Fruit fly (Drosophila melanogaster) whole organism, prepupa: ENCODE data around the gene Alp11.

Experiments
- CG10631 ChIP-seq: fragments of 200-800 bp; sonication (Bioruptor generic); optimal IDR thresholded peaks from 2 replicates; lab custom pipeline; 2016; ENCODE audit warnings: missing biosample characterization, missing genetic modification characterization
- CG10669 ChIP-seq: fragments of 200-800 bp; sonication (Bioruptor generic); optimal IDR thresholded peaks from 3 replicates; lab custom pipeline; 2018; ENCODE audit warnings: missing biosample characterization, mild to moderate bottlenecking, missing genetic modification characterization, moderate library complexity
- CG11902 ChIP-seq: fragments of 200-800 bp; sonication (Bioruptor generic); optimal IDR thresholded peaks from 3 replicates; lab custom pipeline; 2016; ENCODE audit warnings: missing biosample characterization, missing genetic modification characterization
- CG15336 ChIP-seq: fragments of 200-800 bp; sonication (Bioruptor generic); IDR thresholded peaks from 2 replicates; pipeline ENCODE4 v1.3.6; 2022; ENCODE audit warnings: missing biosample characterization, missing genetic modification characterization
- CG16779 ChIP-seq: fragments of 200-800 bp; sonication (Bioruptor generic); optimal IDR thresholded peaks from 3 replicates; lab custom pipeline; 2017; ENCODE audit warnings: missing biosample characterization, mild to moderate bottlenecking, missing genetic modification characterization
- CG3032 ChIP-seq: fragments of 200-800 bp; optimal IDR thresholded peaks from 2 replicates; lab custom pipeline; 2019; ENCODE audit warnings: missing biosample characterization, mild to moderate bottlenecking, missing genetic modification characterization, moderate library complexity
- CG31627 ChIP-seq: fragments of 200-800 bp; sonication (Bioruptor generic); optimal IDR thresholded peaks from 3 replicates; lab custom pipeline; 2016; ENCODE audit warnings: missing biosample characterization, missing genetic modification characterization
- CG32006 ChIP-seq: fragments of 200-800 bp; sonication (Bioruptor generic); optimal IDR thresholded peaks from 3 replicates; lab custom pipeline; 2017; ENCODE audit warnings: missing biosample characterization, mild to moderate bottlenecking, missing genetic modification characterization
- CG3919 ChIP-seq: fragments of 200-800 bp; sonication (Bioruptor generic); optimal IDR thresholded peaks from 3 replicates; lab custom pipeline; 2016; ENCODE audit warnings: missing biosample characterization, missing genetic modification characterization
- CG4318 ChIP-seq: fragments of 200-800 bp; sonication (Bioruptor generic); optimal IDR thresholded peaks from 3 replicates; lab custom pipeline; 2017; ENCODE audit warnings: missing biosample characterization, mild to moderate bottlenecking, missing genetic modification characterization
- CG6792 ChIP-seq: fragments of 200-800 bp; sonication (Bioruptor generic); optimal IDR thresholded peaks from 3 replicates; lab custom pipeline; 2016; ENCODE audit warnings: missing biosample characterization, missing genetic modification characterization
- CG6808 ChIP-seq: fragments of 200-800 bp; sonication (Bioruptor generic); optimal IDR thresholded peaks from 3 replicates; lab custom pipeline; 2017; ENCODE audit warnings: missing biosample characterization, missing genetic modification characterization, mild to moderate bottlenecking, moderate library complexity, missing genetic modification reagents
- CG6854 ChIP-seq: fragments of 200-800 bp; sonication (Bioruptor generic); optimal IDR thresholded peaks from 2 replicates; lab custom pipeline; 2017; ENCODE audit warnings: missing biosample characterization, mild to moderate bottlenecking, missing genetic modification characterization
- CG7368 ChIP-seq: fragments of 200-800 bp; sonication (Bioruptor generic); optimal IDR thresholded peaks from 3 replicates; lab custom pipeline; 2016; ENCODE audit warnings: missing biosample characterization, missing genetic modification characterization
- CG8119 ChIP-seq: fragments of 200-800 bp; sonication (Bioruptor generic); IDR thresholded peaks from 3 replicates; pipeline ENCODE4 v1.3.6; 2022; ENCODE audit warnings: missing biosample characterization, missing genetic modification characterization
- CG9139 ChIP-seq: fragments of 200-800 bp; sonication (Bioruptor generic); optimal IDR thresholded peaks from 3 replicates; lab custom pipeline; 2017; ENCODE audit warnings: missing biosample characterization, mild to moderate bottlenecking, missing genetic modification characterization
- Eip75B ChIP-seq: fragments of 200-800 bp; sonication (Bioruptor generic); optimal IDR thresholded peaks from 3 replicates; lab custom pipeline; 2016; ENCODE audit warnings: missing biosample characterization, missing genetic modification characterization
- Eip78C ChIP-seq: fragments of 200-800 bp; sonication (Bioruptor generic); peaks from one replicate; lab custom pipeline; 2016; ENCODE audit warnings: missing biosample characterization, missing genetic modification characterization
- Ets21C ChIP-seq: fragments of 200-800 bp; sonication (Bioruptor generic); optimal IDR thresholded peaks from 3 replicates; lab custom pipeline; 2016; ENCODE audit warnings: missing biosample characterization, missing genetic modification characterization
- Ets96B ChIP-seq: fragments of 200-800 bp; optimal IDR thresholded peaks from 2 replicates; lab custom pipeline; 2019; ENCODE audit warnings: missing biosample characterization, mild to moderate bottlenecking, missing genetic modification characterization, moderate library complexity
- Gug ChIP-seq: fragments of 200-800 bp; sonication (Bioruptor generic); IDR thresholded peaks from 2 replicates; pipeline ENCODE4 v1.3.6; 2022; ENCODE audit warnings: missing biosample characterization, missing genetic modification characterization
- Hr38 ChIP-seq: sonication (Bioruptor generic); optimal IDR thresholded peaks from 2 replicates; lab custom pipeline; 2016; ENCODE audit warnings: missing biosample characterization, missing genetic modification characterization
- Hr39 ChIP-seq: fragments of 200-800 bp; sonication (Bioruptor generic); optimal IDR thresholded peaks from 2 replicates; lab custom pipeline; 2016; ENCODE audit warnings: missing biosample characterization, missing genetic modification characterization
- Lpt ChIP-seq: fragments of 200-800 bp; sonication (Bioruptor generic); optimal IDR thresholded peaks from 3 replicates; lab custom pipeline; 2016; ENCODE audit warnings: missing biosample characterization, missing genetic modification characterization
- Met ChIP-seq: fragments of 200-800 bp; sonication (Bioruptor generic); optimal IDR thresholded peaks from 3 replicates; lab custom pipeline; 2016; ENCODE audit warnings: missing biosample characterization, missing genetic modification characterization
- OdsH ChIP-seq: fragments of 200-800 bp; sonication (Bioruptor generic); optimal IDR thresholded peaks from 3 replicates; lab custom pipeline; 2016; ENCODE audit warnings: missing biosample characterization, missing genetic modification characterization
- Smox ChIP-seq: fragments of 200-800 bp; sonication (Bioruptor generic); optimal IDR thresholded peaks from 3 replicates; lab custom pipeline; 2016; ENCODE audit warnings: missing biosample characterization, missing genetic modification characterization
- Sox102F ChIP-seq: fragments of 200-800 bp; sonication (Bioruptor generic); optimal IDR thresholded peaks from 2 replicates; lab custom pipeline; 2016; ENCODE audit warnings: missing biosample characterization, mild to moderate bottlenecking, missing genetic modification characterization
- Sox15 ChIP-seq: fragments of 200-800 bp; sonication (Bioruptor generic); optimal IDR thresholded peaks from 3 replicates; lab custom pipeline; 2016; ENCODE audit warnings: missing biosample characterization, missing genetic modification characterization
- achi ChIP-seq: fragments of 200-800 bp; sonication (Bioruptor generic); optimal IDR thresholded peaks from 3 replicates; lab custom pipeline; 2016; ENCODE audit warnings: missing biosample characterization, missing genetic modification characterization
- acj6 ChIP-seq: fragments of 200-800 bp; sonication (Bioruptor generic); optimal IDR thresholded peaks from 3 replicates; lab custom pipeline; 2016; ENCODE audit warnings: missing biosample characterization, missing genetic modification characterization
- cyc ChIP-seq: fragments of 200-800 bp; sonication (Bioruptor generic); optimal IDR thresholded peaks from 3 replicates; lab custom pipeline; 2016; ENCODE audit warnings: missing biosample characterization, missing genetic modification characterization
- dac ChIP-seq: fragments of 200-800 bp; sonication (Bioruptor generic); optimal IDR thresholded peaks from 2 replicates; lab custom pipeline; 2017; ENCODE audit warnings: missing biosample characterization, mild to moderate bottlenecking, missing genetic modification characterization
- dsx ChIP-seq: fragments of 200-800 bp; optimal IDR thresholded peaks from 3 replicates; lab custom pipeline; 2019; ENCODE audit warnings: missing biosample characterization, mild to moderate bottlenecking, missing genetic modification characterization, moderate library complexity; ENCODE audit not compliant: poor library complexity, severe bottlenecking
- eg ChIP-seq: fragments of 200-800 bp; sonication (Bioruptor generic); IDR thresholded peaks from 3 replicates; pipeline ENCODE4 v1.3.6; 2022; ENCODE audit warnings: missing biosample characterization, missing genetic modification characterization
- esn ChIP-seq: fragments of 200-800 bp; sonication (Bioruptor generic); optimal IDR thresholded peaks from 2 replicates; lab custom pipeline; 2016; ENCODE audit warnings: missing biosample characterization, mild to moderate bottlenecking, missing genetic modification characterization, moderate library complexity
- fd59A ChIP-seq: fragments of 200-800 bp; sonication (Bioruptor generic); optimal IDR thresholded peaks from 2 replicates; lab custom pipeline; 2017; ENCODE audit warnings: missing biosample characterization, mild to moderate bottlenecking, missing genetic modification characterization, missing genetic modification reagents
- fd85E ChIP-seq: fragments of 200-800 bp; sonication (Bioruptor generic); optimal IDR thresholded peaks from 3 replicates; lab custom pipeline; 2016; ENCODE audit warnings: missing biosample characterization, missing genetic modification characterization
- fkh ChIP-seq: fragments of 200-800 bp; sonication (Bioruptor generic); optimal IDR thresholded peaks from 3 replicates; lab custom pipeline; 2017; ENCODE audit warnings: missing biosample characterization, mild to moderate bottlenecking, missing genetic modification characterization, moderate library complexity
- net ChIP-seq: fragments of 200-800 bp; sonication (Bioruptor generic); optimal IDR thresholded peaks from 3 replicates; lab custom pipeline; 2016; ENCODE audit warnings: missing biosample characterization, missing genetic modification characterization
- pdm3 ChIP-seq: fragments of 200-800 bp; sonication (Bioruptor generic); optimal IDR thresholded peaks from 3 replicates; lab custom pipeline; 2016; ENCODE audit warnings: missing biosample characterization, missing genetic modification characterization
- salr ChIP-seq, 2 experiments: fragments of 200-800 bp; sonication (Bioruptor generic); optimal IDR thresholded peaks; 3 replicates each; lab custom pipeline; 2016 to 2018; ENCODE audit warnings: missing biosample characterization in 2 of 2, missing genetic modification characterization in 2 of 2, mild to moderate bottlenecking in 1 of 2
- ss ChIP-seq, 2 experiments: fragments of 200-800 bp; sonication (Bioruptor generic); optimal IDR thresholded peaks; 2 replicates in 1 of 2; 3 replicates in 1 of 2; lab custom pipeline; 2017 to 2018; ENCODE audit warnings: mild to moderate bottlenecking in 2 of 2, missing biosample characterization in 2 of 2, missing genetic modification characterization in 2 of 2, moderate library complexity in 1 of 2
- svp ChIP-seq: fragments of 200-800 bp; sonication (Bioruptor generic); peaks from one replicate; lab custom pipeline; 2016; ENCODE audit warnings: missing biosample characterization, missing genetic modification characterization

Alp11 gene

DNA sequence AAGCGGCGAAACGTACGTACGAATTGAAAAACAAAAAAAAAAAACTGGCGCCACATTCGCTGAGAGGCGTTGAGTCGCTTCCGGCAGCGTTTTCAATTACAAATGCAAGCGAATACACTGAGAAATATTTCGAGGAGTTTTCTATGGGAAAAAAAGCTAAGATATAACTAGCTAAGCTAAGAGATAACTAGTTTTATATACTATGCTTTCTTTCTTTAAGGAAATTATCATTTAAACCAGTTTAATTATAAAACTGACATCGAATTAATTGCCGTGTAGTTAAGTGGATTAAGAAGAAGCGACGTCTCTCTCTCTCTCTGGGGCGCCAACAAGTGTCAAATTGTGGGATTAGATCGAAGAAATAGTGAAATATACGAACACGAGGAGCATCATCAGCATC lies 27.9 kb downstream of the Alp11 start (continued):
- peak; percentile 72 for TF ChIP-seq Eip78C
- peak; percentile 47 for TF ChIP-seq Ets96B (tag; lab: Kevin White, UChicago)
- peak; percentile 4 for TF ChIP-seq dac (GFP tag; lab: Kevin White, UChicago)
- no peak for TF ChIP-seq Sox15 (GFP tag; lab: Kevin White, UChicago)
- TF ChIP-seq Lpt (GFP tag; lab: Kevin White, UChicago), result peak; percentile 61
- no peak for TF ChIP-seq ss (GFP tag; optimal IDR thresholded peaks at IDR 0.05; lab: Kevin White, UChicago)
- peak; percentile 53 for TF ChIP-seq CG10631 (GFP tag; lab: Kevin White, UChicago)
- TF ChIP-seq CG11902, result no peak
- TF ChIP-seq Eip75B, result peak; percentile 31
- peak; percentile 66 for TF ChIP-seq pdm3 (GFP tag; lab: Kevin White, UChicago)
- peak; percentile 71 for TF ChIP-seq CG32006 (GFP tag; lab: Kevin White, UChicago)
- TF ChIP-seq acj6 (GFP tag; lab: Kevin White, UChicago), result peak; percentile 49
- peak; percentile 69 for TF ChIP-seq CG31627 (GFP tag; lab: Kevin White, UChicago)
- TF ChIP-seq CG8119 (GFP tag; lab: Robert Waterston, UW), result peak; percentile 69
- no peak for TF ChIP-seq CG3032 (tag; lab: Kevin White, UChicago)
- peak; percentile 47 for TF ChIP-seq net (GFP tag; lab: Kevin White, UChicago)
- peak; percentile 60 for TF ChIP-seq Hr39
- peak; percentile 66 for TF ChIP-seq svp (GFP tag; lab: Kevin White, UChicago)
- TF ChIP-seq eg (GFP tag; lab: Robert Waterston, UW), result peak; percentile 76

DNA sequence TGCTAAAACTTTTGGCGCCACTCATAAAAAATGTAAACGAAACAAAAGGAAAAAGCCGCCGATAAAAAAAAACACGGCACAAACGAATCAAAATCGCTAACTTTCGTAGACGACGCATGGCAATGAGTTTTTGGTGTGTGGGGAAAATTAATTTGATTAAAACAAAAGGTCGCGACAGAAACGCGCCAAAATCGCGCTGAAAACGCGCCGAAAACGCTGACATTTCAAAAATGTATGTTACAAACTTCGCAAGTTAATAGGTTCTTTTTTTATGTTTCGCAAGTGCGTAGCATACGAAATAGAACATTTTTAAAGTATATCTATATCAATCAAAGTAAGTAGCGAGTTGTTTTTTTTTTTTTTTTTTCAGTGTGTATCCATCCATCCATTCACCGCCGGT lies 28.5 kb downstream of the Alp11 start:
- TF ChIP-seq svp (GFP tag; lab: Kevin White, UChicago), result peak; percentile 22
- no peak for TF ChIP-seq CG10631 (GFP tag; lab: Kevin White, UChicago)

dm6 chrX:15616532-15616931 lies 29.0 kb downstream of the Alp11 start:
- TF ChIP-seq CG31627 (GFP tag; lab: Kevin White, UChicago) (no peak), CG10669 (no peak), Eip78C (no peak), CG6808 (GFP tag; lab: Kevin White, UChicago) (no peak), CG9139 (GFP tag; lab: Kevin White, UChicago) (no peak), Ets21C (GFP tag; lab: Kevin White, UChicago) (no peak), fd59A (no peak), pdm3 (GFP tag; lab: Kevin White, UChicago) (no peak), dsx (no peak), CG4318 (GFP tag; lab: Kevin White, UChicago) (no peak), acj6 (GFP tag; lab: Kevin White, UChicago) (no peak), Smox (GFP tag; lab: Kevin White, UChicago) (no peak), CG7368 (GFP tag; lab: Kevin White, UChicago) (no peak), cyc (GFP tag; lab: Kevin White, UChicago) (no peak), CG6854 (GFP tag; lab: Kevin White, UChicago) (no peak), ss (GFP tag; optimal IDR thresholded peaks at IDR 0.05; lab: Kevin White, UChicago) (no peak), CG6792 (GFP tag; lab: Kevin White, UChicago) (no peak), net (GFP tag; lab: Kevin White, UChicago) (no peak), CG32006 (GFP tag; lab: Kevin White, UChicago) (no peak), Met (GFP tag; lab: Kevin White, UChicago) (no peak)

- peak; percentile 44 for TF ChIP-seq Sox102F (GFP tag; lab: Kevin White, UChicago)
- peak; percentile 69 for TF ChIP-seq achi (GFP tag; lab: Kevin White, UChicago)
- TF ChIP-seq CG15336 (GFP tag; lab: Robert Waterston, UW), result peak; percentile 80
- TF ChIP-seq acj6 (GFP tag; lab: Kevin White, UChicago), result peak; percentile 42
- peak; percentile 88 for TF ChIP-seq eg (GFP tag; lab: Robert Waterston, UW)
- peak; percentile 18 for TF ChIP-seq fd59A
- TF ChIP-seq Lpt (GFP tag; lab: Kevin White, UChicago), result peak; percentile 6
- peak; percentile 47 for TF ChIP-seq CG3919 (GFP tag; lab: Kevin White, UChicago)
- peak; percentile 65 for TF ChIP-seq svp (GFP tag; lab: Kevin White, UChicago)
- TF ChIP-seq dac (GFP tag; lab: Kevin White, UChicago), result peak; percentile 24
- TF ChIP-seq CG9139 (GFP tag; lab: Kevin White, UChicago), result no peak
- TF ChIP-seq net (GFP tag; lab: Kevin White, UChicago), result peak; percentile 45
- TF ChIP-seq dsx, result no peak
- no peak for TF ChIP-seq CG3032 (tag; lab: Kevin White, UChicago)
- TF ChIP-seq salr (GFP tag; optimal IDR thresholded peaks at IDR 0.05; lab: Kevin White, UChicago), result no peak
- no peak for TF ChIP-seq fd85E (GFP tag; lab: Kevin White, UChicago)
- TF ChIP-seq esn (GFP tag; lab: Kevin White, UChicago), result peak; percentile 51
- peak; percentile 53 for TF ChIP-seq OdsH (GFP tag; lab: Kevin White, UChicago)
- TF ChIP-seq Hr38 (GFP tag; lab: Kevin White, UChicago), result no peak
- TF ChIP-seq Eip78C, result peak; percentile 79
- TF ChIP-seq CG6792 (GFP tag; lab: Kevin White, UChicago), result no peak
- peak; percentile 52 for TF ChIP-seq Met (GFP tag; lab: Kevin White, UChicago)
- peak; percentile 73 for TF ChIP-seq Gug (GFP tag; lab: Robert Waterston, UW)
- no peak for TF ChIP-seq CG16779 (tag; lab: Kevin White, UChicago)
- TF ChIP-seq fkh (GFP tag; lab: Kevin White, UChicago), result no peak
Measured at dm6 chrX:15617916-15618315, 30.4 kb downstream of the Alp11 start.
